Fruit fly (Drosophila melanogaster): ENCODE results near the gene CG34404.
A peak's percentile ranks its signal among the peaks of the same experiment; 100 is the strongest.

Gene CG34404

DNA sequence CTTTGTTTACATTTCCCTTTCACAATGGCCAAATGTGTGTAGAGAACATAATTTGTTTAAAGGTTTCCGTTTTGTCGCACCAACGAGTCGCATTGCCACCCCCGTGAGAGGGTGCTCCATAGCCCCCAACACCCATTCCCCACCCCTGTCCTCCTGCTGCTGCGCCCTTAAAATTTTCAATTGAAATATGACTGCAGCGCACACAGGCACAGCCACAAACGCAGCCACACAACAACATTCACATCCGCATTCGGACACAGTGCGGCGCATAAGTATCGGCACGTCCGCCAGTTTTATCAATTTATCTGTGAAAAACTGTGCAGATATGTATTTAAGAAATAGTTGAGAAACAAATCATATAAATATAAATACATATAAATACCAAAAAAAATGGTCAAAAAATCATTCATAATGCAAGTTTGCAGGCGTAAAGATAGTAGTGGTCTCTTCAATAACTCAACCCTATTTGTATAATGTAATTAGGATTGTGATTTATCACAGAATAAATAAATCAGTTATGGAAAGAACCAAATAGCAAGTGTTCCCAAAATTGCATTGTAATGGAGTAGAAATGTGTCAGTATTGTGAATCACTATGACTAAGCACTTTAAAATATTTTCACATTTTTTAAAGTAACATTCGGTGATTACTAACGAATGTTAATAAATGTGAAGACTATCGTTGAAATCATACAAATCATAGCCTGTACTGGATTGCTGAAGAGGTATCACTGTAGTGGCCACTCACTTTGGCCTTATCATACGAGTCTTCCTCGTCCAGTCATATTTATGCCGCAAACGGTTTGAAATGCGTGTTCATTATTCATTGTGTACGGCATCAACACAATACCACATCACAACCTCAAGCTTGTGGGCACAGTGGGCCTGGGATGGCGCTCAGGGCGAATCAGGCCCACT lies 42.6 kb upstream of the CG34404 start (continued):
- TF ChIP-seq ara (GFP tag; IDR thresholded peaks at IDR 0.05) = 0 out of 2 replicates have a peak, but pooled peaks have one; percentile 6
- TF ChIP-seq CG11504 (tag; optimal IDR thresholded peaks at IDR 0.05) = peak; percentile 38
- no peak for TF ChIP-seq CG42726 (GFP tag; IDR thresholded peaks at IDR 0.05; ENCODE audit: partially characterized antibody)
- no peak for TF ChIP-seq tup (GFP tag; optimal IDR thresholded peaks at IDR 0.05)
- TF ChIP-seq CG8281 (tag; optimal IDR thresholded peaks at IDR 0.05) = no peak
- peak; percentile 16 for TF ChIP-seq Asciz (GFP tag; optimal IDR thresholded peaks at IDR 0.05)
- TF ChIP-seq CG30403 (GFP tag; optimal IDR thresholded peaks at IDR 0.05) = no peak
- TF ChIP-seq CG12942 (GFP tag; optimal IDR thresholded peaks at IDR 0.05) = no peak
- no peak for TF ChIP-seq Deaf1 (tag; optimal IDR thresholded peaks at IDR 0.05)
- TF ChIP-seq Ptx1 (GFP tag; IDR thresholded peaks at IDR 0.05) = peak; percentile 33; the same call in 1 of the 2 replicates
- TF ChIP-seq schlank (tag; optimal IDR thresholded peaks at IDR 0.05) = no peak
- peak; percentile 52 for TF ChIP-seq ttk (GFP tag; IDR thresholded peaks at IDR 0.05)
- TF ChIP-seq NK7.1 (GFP tag; optimal IDR thresholded peaks at IDR 0.05) = no peak
- peak; percentile 2 for TF ChIP-seq CG9437 (GFP tag; optimal IDR thresholded peaks at IDR 0.05)
- TF ChIP-seq CG5180 (GFP tag; optimal IDR thresholded peaks at IDR 0.05) = peak; percentile 13
- TF ChIP-seq dpn (GFP tag; optimal IDR thresholded peaks at IDR 0.05) = no peak
- TF ChIP-seq CG10147 (GFP tag; optimal IDR thresholded peaks at IDR 0.05) = no peak
- 0 out of 3 replicates have a peak, but pooled peaks have one; percentile 35 for TF ChIP-seq ken (GFP tag; IDR thresholded peaks at IDR 0.05)
- TF ChIP-seq Blimp-1 (GFP tag; optimal IDR thresholded peaks at IDR 0.05) = peak; percentile 36
- peak; percentile 28 for TF ChIP-seq CG1603 (tag; optimal IDR thresholded peaks at IDR 0.05)
- no peak for TF ChIP-seq NFAT (GFP tag; IDR thresholded peaks at IDR 0.05)
- TF ChIP-seq CG18476 (GFP tag; optimal IDR thresholded peaks at IDR 0.05) = no peak
- peak; percentile 16 for TF ChIP-seq CG7556 (GFP tag; optimal IDR thresholded peaks at IDR 0.05)
- TF ChIP-seq ind (GFP tag; optimal IDR thresholded peaks at IDR 0.05) = peak; percentile 4
- no peak for TF ChIP-seq CG15696 (tag; optimal IDR thresholded peaks at IDR 0.05)
- TF ChIP-seq CG11695 (GFP tag; IDR thresholded peaks at IDR 0.05) = no peak
- no peak for TF ChIP-seq PHDP (tag; optimal IDR thresholded peaks at IDR 0.05)
- TF ChIP-seq fd3F (GFP tag; optimal IDR thresholded peaks at IDR 0.05) = no peak
- no peak for TF ChIP-seq CG8765 (GFP tag; IDR thresholded peaks at IDR 0.05)
- TF ChIP-seq CG7372 (GFP tag; IDR thresholded peaks at IDR 0.05) = no peak
- 0 out of 2 replicates have a peak, but pooled peaks have one; percentile 26 for TF ChIP-seq Awh (GFP tag; IDR thresholded peaks at IDR 0.05)
- 0 out of 3 replicates have a peak, but pooled peaks have one; percentile 46 for TF ChIP-seq ci (GFP tag; IDR thresholded peaks at IDR 0.05)
- no peak for TF ChIP-seq tap (tag; optimal IDR thresholded peaks at IDR 0.05)
- no peak for TF ChIP-seq sim (GFP tag; IDR thresholded peaks at IDR 0.05)
- peak; percentile 98 for TF ChIP-seq CG8388 (GFP tag; optimal IDR thresholded peaks at IDR 0.05)
- TF ChIP-seq ab (GFP tag; optimal IDR thresholded peaks at IDR 0.05) = no peak
- no peak for TF ChIP-seq CG7963 (GFP tag; IDR thresholded peaks at IDR 0.05; ENCODE audit: partially characterized antibody)
- TF ChIP-seq CG14014 (GFP tag; IDR thresholded peaks at IDR 0.05) = no peak
- TF ChIP-seq dimm (GFP tag; IDR thresholded peaks at IDR 0.05) = no peak
- TF ChIP-seq CG11085 (GFP tag; IDR thresholded peaks at IDR 0.05) = no peak
- 0 out of 2 replicates have a peak, but pooled peaks have one; percentile 17 for TF ChIP-seq Nf-YA (GFP tag; IDR thresholded peaks at IDR 0.05)
- peak; percentile 35; the same call in 1 of the 2 replicates for TF ChIP-seq HLH3B (GFP tag; IDR thresholded peaks at IDR 0.05)
- TF ChIP-seq HHEX (GFP tag; optimal IDR thresholded peaks at IDR 0.05) = no peak
- peak; percentile 19; the same call in 1 of the 2 replicates for TF ChIP-seq lmd (GFP tag; IDR thresholded peaks at IDR 0.05)
- no peak for TF ChIP-seq gt (GFP tag; IDR thresholded peaks at IDR 0.05)
- no peak for TF ChIP-seq so (GFP tag; IDR thresholded peaks at IDR 0.05)
- no peak for TF ChIP-seq NC2α (GFP tag; optimal IDR thresholded peaks at IDR 0.05)
- peak; percentile 4; the same call in 1 of the 2 replicates for TF ChIP-seq CG1024 (GFP tag; IDR thresholded peaks at IDR 0.05)
